Worm (Caenorhabditis elegans) whole organism, L4/young adult: ENCODE data around the gene F18E3.13.

Source experiments
- W03F9.2 ChIP-seq: fragments of 150-350 bp; optimal IDR thresholded peaks from 2 replicates; lab custom pipeline; 2014; ENCODE audit warnings: missing biosample characterization, missing genetic modification characterization
- dao-5 ChIP-seq: sonication (generic microtip); optimal IDR thresholded peaks from 2 replicates; lab custom pipeline; 2016; ENCODE audit warnings: missing genotype, missing genetic modification characterization, moderate library complexity, missing compliant biosample characterization
- him-1 ChIP-seq: sonication (generic microtip); optimal IDR thresholded peaks from 2 replicates; lab custom pipeline; 2016; ENCODE audit warnings: missing genotype, missing genetic modification reagents, missing genetic modification characterization, missing compliant biosample characterization

Gene F18E3.13

DNA sequence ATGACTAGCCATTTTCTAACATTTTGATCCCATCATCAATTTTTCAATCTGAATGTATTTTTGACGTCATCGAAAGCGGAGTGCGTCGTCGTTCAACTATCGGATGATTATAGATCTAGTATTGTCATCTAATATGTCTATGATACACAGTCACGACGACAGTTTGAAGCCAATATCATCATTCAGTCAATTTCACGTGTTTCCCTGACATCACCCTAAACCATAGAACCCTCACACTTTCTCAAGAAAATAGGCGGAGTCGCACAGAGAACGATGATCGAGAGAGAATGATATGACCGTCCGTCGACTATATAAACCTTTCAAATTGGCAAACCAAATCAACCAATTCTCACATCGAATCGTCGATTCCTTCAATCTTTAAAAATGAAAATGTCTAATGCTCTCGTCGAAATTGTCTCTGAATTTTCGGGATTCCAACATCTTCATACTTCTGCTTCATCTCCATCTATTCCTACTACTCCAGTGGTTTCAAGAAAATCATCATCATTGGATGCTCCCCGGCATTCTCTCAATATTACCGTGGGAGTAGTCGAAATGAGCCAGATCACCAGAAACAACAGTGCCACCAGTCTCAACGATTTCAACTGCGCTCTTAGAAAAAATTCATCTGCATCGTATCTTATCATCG lies at the start of gene F18E3.13:
TSS of gene F18E3.13 (plus strand) at position 385 of the 649 bp plus-strand sequence.
- TF ChIP-seq dao-5 (tag; lab: Kevin White, UChicago) (no peak), W03F9.2 (tag; lab: Kevin White, UChicago) (no peak), him-1 (no peak)

DNA sequence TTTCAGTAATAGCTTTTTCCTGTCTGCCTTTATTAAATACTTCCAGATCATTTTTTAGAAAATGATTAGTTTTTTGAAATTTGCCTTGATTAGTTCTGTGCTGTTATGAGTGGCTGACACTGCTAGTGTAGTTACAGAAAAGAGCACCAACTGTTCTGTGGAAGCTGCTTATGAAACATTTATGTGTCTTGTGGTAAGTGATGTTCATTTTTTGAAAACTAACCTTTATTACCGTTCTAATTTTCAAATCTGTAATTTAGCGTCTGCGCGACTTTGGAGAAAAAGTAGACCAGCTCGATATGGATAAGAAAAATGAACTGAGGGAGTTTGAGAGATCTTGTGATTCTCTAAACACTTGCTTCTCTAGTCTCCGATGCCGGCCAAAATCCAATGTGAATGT lies 46.4 kb upstream of the F18E3.13 start, which contains the start of gene srj-14:
TSS of gene srj-14 (plus strand) at position 131 of the 400 bp plus-strand sequence.
- TF ChIP-seq W03F9.2 (tag; lab: Kevin White, UChicago) (no peak), dao-5 (tag; lab: Kevin White, UChicago) (no peak), him-1 (no peak)

DNA sequence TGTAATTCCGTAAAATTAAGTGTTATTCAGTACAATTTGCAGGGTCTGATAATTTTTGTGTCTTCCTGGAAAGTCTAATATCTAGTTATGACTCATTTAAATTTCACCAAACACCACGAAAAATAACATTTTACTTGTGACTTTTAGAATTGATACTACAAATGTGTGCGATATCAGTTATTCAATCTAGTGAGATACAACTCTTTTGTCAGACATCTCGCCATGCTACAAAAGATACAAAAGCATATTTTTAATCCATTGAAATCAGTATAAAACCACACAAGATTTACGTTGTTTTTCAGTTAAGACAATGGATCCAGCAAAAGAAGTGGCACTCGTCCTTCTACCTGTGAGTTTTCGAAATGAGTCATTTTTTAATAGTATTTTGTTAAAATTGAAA lies 41.9 kb upstream of the F18E3.13 start, which contains the start of gene srx-56:
TSS of gene srx-56 (plus strand) at position 301 of the 400 bp plus-strand sequence.
- TF ChIP-seq W03F9.2 (tag; lab: Kevin White, UChicago) (no peak), dao-5 (tag; lab: Kevin White, UChicago) (no peak), him-1 (no peak)

DNA sequence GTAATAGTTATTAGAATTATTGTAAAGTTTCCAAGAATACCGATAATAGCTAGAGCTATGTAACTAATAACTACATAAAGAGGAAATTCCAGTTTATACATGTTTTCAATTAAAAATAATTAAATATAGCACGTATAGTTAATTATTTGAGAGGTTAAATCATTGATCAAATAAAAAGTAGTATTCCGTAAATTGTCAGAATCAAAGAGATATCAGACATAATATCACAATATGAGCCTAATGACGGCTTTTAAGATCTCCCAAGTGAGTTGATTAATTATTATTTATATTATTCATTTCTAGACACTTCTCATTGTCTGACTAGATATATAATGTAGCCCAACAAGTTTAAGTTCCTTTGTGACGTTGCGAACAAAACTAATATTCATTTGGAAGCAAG lies 36.6 kb upstream of the F18E3.13 start, which contains the start of gene srsx-24:
TSS of gene srsx-24 (minus strand) at position 101 of the 400 bp plus-strand sequence.
- TF ChIP-seq W03F9.2 (tag; lab: Kevin White, UChicago) (no peak), him-1 (no peak), dao-5 (tag; lab: Kevin White, UChicago) (no peak)

DNA sequence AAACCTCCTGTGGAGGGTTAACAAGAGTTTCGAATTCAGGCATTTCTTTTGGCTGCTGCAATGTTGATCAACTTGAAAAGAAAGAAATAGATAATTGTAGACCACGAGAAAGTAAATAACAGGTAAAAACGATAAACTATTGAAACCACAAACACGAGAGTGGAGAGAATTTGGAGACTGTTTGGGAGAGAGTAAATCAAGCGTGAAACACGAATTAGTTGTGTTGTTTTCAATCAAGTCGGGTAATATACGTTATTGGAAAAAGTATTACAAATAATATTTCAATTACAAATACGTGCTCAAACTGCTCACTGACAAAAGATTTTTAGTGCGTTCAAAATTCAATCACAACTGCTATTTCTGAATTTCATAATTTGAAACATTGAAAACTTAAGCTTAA lies 35.0 kb upstream of the F18E3.13 start, which contains the start of gene C03G6.17:
TSS of gene C03G6.17 (minus strand) at position 101 of the 400 bp plus-strand sequence.
- no peak for TF ChIP-seq dao-5 (tag; lab: Kevin White, UChicago)
- TF ChIP-seq W03F9.2 (tag; lab: Kevin White, UChicago) = no peak
- TF ChIP-seq him-1 = no peak

DNA sequence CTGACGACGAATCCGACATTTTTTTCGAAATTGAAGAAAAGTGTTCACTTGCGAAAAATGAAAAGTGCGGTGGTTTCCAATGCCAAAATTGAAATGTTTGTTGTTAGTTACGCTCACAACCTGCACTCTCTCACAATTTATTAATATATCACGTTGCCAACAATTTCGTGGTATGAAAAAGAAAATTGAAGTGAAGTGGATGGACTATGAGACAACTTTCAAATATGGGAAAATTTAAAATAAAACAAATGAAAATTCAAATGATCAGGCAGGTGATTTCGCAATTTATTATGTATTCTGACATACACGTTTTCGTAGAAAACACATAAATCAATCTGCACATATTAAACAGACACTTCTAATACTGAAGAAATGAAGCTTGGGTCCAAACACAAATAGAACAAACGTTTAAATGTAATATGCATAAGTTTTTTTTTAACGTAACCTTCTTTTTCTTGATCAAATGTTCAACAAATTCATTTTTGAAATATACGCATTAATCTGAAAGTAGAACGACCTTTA lies 29.9 kb upstream of the F18E3.13 start, which contains the start of gene srp-6:
TSS of gene srp-6 (minus strand) at position 51 of the 522 bp plus-strand sequence.
- TF ChIP-seq W03F9.2 (tag; lab: Kevin White, UChicago) (no peak), dao-5 (tag; lab: Kevin White, UChicago) (no peak), him-1 (no peak)

DNA sequence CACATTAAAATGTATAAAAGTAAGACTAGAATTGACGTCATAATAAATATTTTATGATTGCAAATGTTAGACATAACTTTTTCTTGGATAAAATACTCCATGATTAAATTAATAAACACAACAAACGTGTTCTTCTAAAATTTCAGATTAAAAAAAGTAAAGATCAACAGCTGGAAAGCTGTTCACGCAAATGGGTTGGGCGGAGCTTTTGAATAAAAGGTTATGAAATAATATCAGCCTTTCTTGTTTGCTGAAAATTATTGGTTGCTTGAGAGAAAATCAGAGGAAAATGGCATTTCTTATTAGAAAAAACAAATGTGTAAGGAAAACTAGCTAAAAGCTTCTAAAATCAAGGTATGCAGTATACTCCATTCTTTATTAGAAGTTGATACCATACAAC lies 28.2 kb upstream of the F18E3.13 start, which contains the start of gene C02H6.3:
TSS of gene C02H6.3 (minus strand) at position 101 of the 400 bp plus-strand sequence.
- TF ChIP-seq W03F9.2 (tag; lab: Kevin White, UChicago) (no peak), him-1 (no peak), dao-5 (tag; lab: Kevin White, UChicago) (no peak)

DNA sequence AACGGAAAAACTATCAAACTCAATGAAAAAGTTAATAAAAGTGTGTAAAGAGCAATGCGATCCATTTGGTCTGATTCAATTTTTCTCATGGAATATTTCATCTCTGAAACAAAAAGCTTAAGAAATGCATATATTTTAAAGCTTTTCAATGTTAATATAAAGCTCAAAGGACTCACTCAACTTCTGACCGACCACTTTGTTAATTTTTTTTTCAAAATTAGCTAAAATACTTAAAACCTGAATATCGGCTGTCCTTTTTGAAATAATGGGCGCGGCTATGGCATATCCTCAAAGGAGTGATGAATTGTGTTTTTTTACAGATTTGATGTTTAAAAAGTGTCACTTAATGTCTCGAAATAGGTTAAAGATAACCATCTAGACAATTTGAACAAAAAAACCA lies 26.2 kb upstream of the F18E3.13 start, which contains the start of gene C02H6.1:
TSS of gene C02H6.1 (minus strand) at position 101 of the 400 bp plus-strand sequence.
- no peak for TF ChIP-seq him-1
- no peak for TF ChIP-seq W03F9.2 (tag; lab: Kevin White, UChicago)
- no peak for TF ChIP-seq dao-5 (tag; lab: Kevin White, UChicago)

DNA sequence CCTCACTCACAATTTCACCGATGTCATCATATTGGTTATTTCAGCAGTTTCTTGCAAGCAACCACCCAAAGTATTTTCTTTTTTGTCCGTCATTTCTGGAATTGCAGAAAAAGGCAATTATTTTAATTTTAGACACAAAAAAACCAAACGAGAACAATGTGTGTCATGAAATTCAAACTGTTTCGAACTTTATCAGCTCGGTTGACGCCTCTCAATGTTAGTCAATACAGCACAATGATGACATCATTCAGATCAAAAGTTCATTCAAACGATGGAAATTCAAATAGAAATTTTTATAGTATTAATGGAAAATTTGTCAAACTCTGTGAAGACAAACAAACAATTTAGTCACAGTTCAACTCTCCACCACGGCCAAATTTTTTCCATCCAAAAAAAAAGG lies 24.0 kb upstream of the F18E3.13 start, which contains the start of gene fbxa-105:
TSS of gene fbxa-105 (minus strand) at position 97 of the 400 bp plus-strand sequence.
- no peak for TF ChIP-seq W03F9.2 (tag; lab: Kevin White, UChicago)
- no peak for TF ChIP-seq him-1
- TF ChIP-seq dao-5 (tag; lab: Kevin White, UChicago) = no peak

DNA sequence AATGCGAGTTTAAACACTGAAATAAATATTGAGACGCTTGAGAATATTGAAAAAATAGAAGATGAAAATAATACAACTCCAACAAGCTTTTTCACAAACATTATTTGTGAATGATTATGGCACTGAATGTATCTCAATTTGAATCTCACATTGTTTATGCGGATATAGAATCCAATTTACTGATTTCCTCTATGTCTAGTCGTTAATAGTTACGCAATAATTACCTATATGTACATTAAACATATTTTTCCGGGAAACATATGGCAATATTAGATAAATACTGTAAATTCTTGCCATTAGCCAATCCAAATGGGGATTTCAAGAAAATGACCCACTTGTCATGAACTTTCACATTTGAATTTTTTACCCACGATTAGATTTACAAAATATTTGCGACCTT lies 20.6 kb upstream of the F18E3.13 start, which contains the start of gene srx-9:
TSS of gene srx-9 (minus strand) at position 101 of the 400 bp plus-strand sequence.
- no peak for TF ChIP-seq W03F9.2 (tag; lab: Kevin White, UChicago)
- TF ChIP-seq him-1 = no peak
- no peak for TF ChIP-seq dao-5 (tag; lab: Kevin White, UChicago)

DNA sequence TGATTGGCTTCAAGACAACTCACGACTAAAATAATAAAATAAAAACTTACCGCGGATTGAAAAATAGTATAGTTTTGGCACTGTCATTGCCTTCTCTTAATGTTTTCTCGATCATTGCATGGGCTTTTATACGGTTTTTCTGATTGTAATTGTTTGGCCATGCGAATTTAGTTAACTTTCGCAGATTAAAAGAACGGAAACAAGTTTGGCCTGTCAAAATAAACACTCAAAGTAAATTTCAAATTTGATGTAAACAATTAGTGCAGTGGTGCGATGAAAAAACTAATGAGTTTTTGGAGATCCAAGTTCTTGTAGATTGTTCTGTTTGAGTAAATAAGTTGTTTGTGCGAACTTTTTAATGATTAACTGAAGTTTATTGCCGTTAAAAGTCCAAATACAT lies 16.8 kb upstream of the F18E3.13 start, which contains the start of gene gst-41:
TSS of gene gst-41 (minus strand) at position 101 of the 400 bp plus-strand sequence.
- TF ChIP-seq dao-5 (tag; lab: Kevin White, UChicago) = no peak
- TF ChIP-seq W03F9.2 (tag; lab: Kevin White, UChicago) = no peak
- no peak for TF ChIP-seq him-1

DNA sequence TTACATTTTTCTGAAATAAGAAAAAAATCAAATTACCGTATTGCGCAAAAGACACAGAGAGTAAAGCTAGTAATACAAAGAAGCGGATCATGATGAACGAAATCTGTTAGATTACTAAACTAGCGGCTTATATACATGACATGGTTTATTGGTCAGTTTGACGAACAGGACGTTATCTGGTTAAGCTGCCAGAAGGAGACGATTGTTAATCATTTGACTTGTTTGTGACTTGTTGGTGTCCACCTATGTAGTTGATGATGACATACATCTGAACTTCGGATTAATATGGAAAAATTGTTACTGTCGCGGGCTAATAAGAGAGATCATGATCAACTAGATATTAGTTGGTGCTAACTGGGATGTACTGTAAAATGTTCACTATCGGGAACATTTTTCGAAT lies 15.9 kb upstream of the F18E3.13 start, which contains the start of gene cnc-9:
TSS of gene cnc-9 (minus strand) at position 101 of the 400 bp plus-strand sequence.
- no peak for TF ChIP-seq dao-5 (tag; lab: Kevin White, UChicago)
- no peak for TF ChIP-seq W03F9.2 (tag; lab: Kevin White, UChicago)
- TF ChIP-seq him-1 = no peak

DNA sequence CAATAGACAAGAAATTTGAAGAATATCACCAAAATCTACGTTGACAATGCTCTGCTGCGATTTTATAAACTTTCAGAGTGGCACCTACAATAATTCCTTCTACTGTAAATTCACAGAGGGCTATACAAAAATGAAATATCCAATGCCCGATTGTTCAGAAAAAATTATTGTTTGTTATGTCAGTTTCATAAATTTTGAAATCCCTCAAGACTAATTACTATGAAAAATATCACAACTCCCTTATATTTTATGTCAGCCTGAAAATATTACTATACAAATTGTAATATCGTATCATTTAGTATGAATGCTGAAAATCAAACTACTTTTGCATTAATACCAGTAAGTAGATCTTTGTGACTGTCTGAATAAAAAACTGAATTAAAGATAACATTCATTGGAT lies 15.4 kb upstream of the F18E3.13 start, which contains the start of gene srx-60:
TSS of gene srx-60 (plus strand) at position 301 of the 400 bp plus-strand sequence.
- TF ChIP-seq dao-5 (tag; lab: Kevin White, UChicago) (no peak), him-1 (no peak), W03F9.2 (tag; lab: Kevin White, UChicago) (no peak)

DNA sequence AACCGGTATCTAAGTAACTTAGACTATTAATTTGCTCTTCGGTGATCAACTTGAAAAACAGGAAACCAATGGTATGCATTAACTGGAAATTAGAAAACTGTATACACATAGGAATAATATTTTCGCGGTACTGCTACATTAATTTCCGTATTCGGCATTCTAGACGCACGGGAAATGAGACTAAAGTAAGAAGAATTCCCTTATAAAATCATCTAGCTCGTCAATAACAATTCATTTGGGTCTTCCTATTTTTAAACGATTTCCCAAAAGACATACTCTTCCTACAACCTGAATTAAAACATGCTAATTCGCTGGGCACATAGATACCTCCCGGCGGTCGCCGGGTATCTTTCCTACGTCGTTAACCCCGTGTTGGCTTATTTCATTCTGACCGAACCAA lies 13.6 kb upstream of the F18E3.13 start, which contains the start of gene srj-13:
TSS of gene srj-13 (plus strand) at position 301 of the 400 bp plus-strand sequence.
- no peak for TF ChIP-seq dao-5 (tag; lab: Kevin White, UChicago)
- no peak for TF ChIP-seq W03F9.2 (tag; lab: Kevin White, UChicago)
- no peak for TF ChIP-seq him-1
